Worm (Caenorhabditis elegans) whole organism, late embryonic: Measurements from ENCODE around the gene bgnt-1.3.

Experiments used
- C08G9.2 ChIP-seq: sonication (generic microtip); optimal IDR thresholded peaks from 2 replicates; lab custom pipeline; 2016; ENCODE audit warnings: mild to moderate bottlenecking, missing genetic modification characterization, moderate library complexity, missing compliant biosample characterization
- C38D4.7 ChIP-seq: fragments of 200-800 bp; sonication (Bioruptor generic); optimal IDR thresholded peaks from 2 replicates; lab custom pipeline; 2018; ENCODE audit warnings: mild to moderate bottlenecking, missing genetic modification characterization, moderate library complexity, missing compliant biosample characterization
- F13H6.1 ChIP-seq: sonication (generic microtip); optimal IDR thresholded peaks from 2 replicates; lab custom pipeline; 2016; ENCODE audit warnings: missing genetic modification characterization, missing compliant biosample characterization
- T23F11.4 ChIP-seq: fragments of 200-800 bp; sonication (Bioruptor generic); optimal IDR thresholded peaks from 2 replicates; lab custom pipeline; 2018; ENCODE audit warnings: mild to moderate bottlenecking, missing genetic modification characterization, missing compliant biosample characterization
- ahr-1 ChIP-seq: sonication (generic microtip); optimal IDR thresholded peaks from 2 replicates; lab custom pipeline; 2016; ENCODE audit warnings: missing genetic modification characterization, missing compliant biosample characterization
- ceh-14 ChIP-seq: sonication (generic microtip); optimal IDR thresholded peaks from 2 replicates; lab custom pipeline; 2016; ENCODE audit warnings: missing genotype, missing genetic modification characterization, missing compliant biosample characterization
- ceh-19 ChIP-seq: fragments of 200-800 bp; sonication (Bioruptor generic); optimal IDR thresholded peaks from 2 replicates; lab custom pipeline; 2018; ENCODE audit warnings: mild to moderate bottlenecking, missing genetic modification characterization, missing compliant biosample characterization
- ceh-2 ChIP-seq: sonication (generic microtip); optimal IDR thresholded peaks from 2 replicates; lab custom pipeline; 2016; ENCODE audit warnings: missing genotype, missing genetic modification characterization, missing compliant biosample characterization
- ceh-22 ChIP-seq: sonication (generic microtip); optimal IDR thresholded peaks from 2 replicates; lab custom pipeline; 2017; ENCODE audit warnings: missing biosample characterization, missing genetic modification characterization
- ceh-30 ChIP-seq: fragments of 150-350 bp; optimal IDR thresholded peaks from 2 replicates; lab custom pipeline; 2014; ENCODE audit warnings: missing biosample characterization, missing genetic modification characterization
- ceh-31 ChIP-seq: sonication (generic microtip); optimal IDR thresholded peaks from 2 replicates; lab custom pipeline; 2016; ENCODE audit warnings: missing genetic modification characterization, missing compliant biosample characterization
- ceh-6 ChIP-seq: fragments of 200-800 bp; sonication (Bioruptor generic); optimal IDR thresholded peaks from 2 replicates; lab custom pipeline; 2018; ENCODE audit warnings: mild to moderate bottlenecking, missing genetic modification characterization, missing compliant biosample characterization
- ceh-9 ChIP-seq: sonication (generic microtip); optimal IDR thresholded peaks from 2 replicates; lab custom pipeline; 2016; ENCODE audit warnings: mild to moderate bottlenecking, missing genetic modification characterization, inconsistent platforms, missing compliant biosample characterization
- dmd-4 ChIP-seq: sonication (generic microtip); optimal IDR thresholded peaks from 2 replicates; lab custom pipeline; 2016; ENCODE audit warnings: borderline replicate concordance, missing genetic modification characterization, missing compliant biosample characterization
- elt-4 ChIP-seq: sonication (generic microtip); optimal IDR thresholded peaks from 2 replicates; lab custom pipeline; 2016; ENCODE audit warnings: missing genetic modification characterization, missing compliant biosample characterization
- ets-4 ChIP-seq: sonication (generic microtip); optimal IDR thresholded peaks from 2 replicates; lab custom pipeline; 2016; ENCODE audit warnings: missing genetic modification characterization, missing compliant biosample characterization
- eyg-1 ChIP-seq: sonication (generic microtip); optimal IDR thresholded peaks from 2 replicates; lab custom pipeline; 2016; ENCODE audit warnings: missing genotype, missing genetic modification characterization, missing compliant biosample characterization
- fax-1 ChIP-seq: sonication (generic microtip); optimal IDR thresholded peaks from 2 replicates; lab custom pipeline; 2016; ENCODE audit warnings: missing genotype, missing genetic modification characterization, missing compliant biosample characterization
- fkh-10 ChIP-seq: fragments of 150-350 bp; optimal IDR thresholded peaks from 2 replicates; lab custom pipeline; 2014; ENCODE audit warnings: missing biosample characterization, missing genetic modification reagents, missing genetic modification characterization
- gmeb-2 ChIP-seq: sonication (generic microtip); optimal IDR thresholded peaks from 2 replicates; lab custom pipeline; 2016; ENCODE audit warnings: missing genetic modification characterization, inconsistent platforms, missing compliant biosample characterization
- hlh-30 ChIP-seq: sonication (generic microtip); optimal IDR thresholded peaks from 2 replicates; lab custom pipeline; 2017; ENCODE audit warnings: antibody characterized with exemption, missing genetic modification characterization, missing compliant biosample characterization; ENCODE audit not compliant: insufficient read depth
- lim-6 ChIP-seq: sonication (generic microtip); optimal IDR thresholded peaks from 2 replicates; lab custom pipeline; 2016; ENCODE audit warnings: missing genetic modification characterization, missing compliant biosample characterization
- lin-11 ChIP-seq: fragments of 200-800 bp; sonication (Bioruptor generic); optimal IDR thresholded peaks from 2 replicates; lab custom pipeline; 2018; ENCODE audit warnings: mild to moderate bottlenecking, missing genetic modification characterization, missing compliant biosample characterization
- madf-2 ChIP-seq: sonication (generic microtip); optimal IDR thresholded peaks from 2 replicates; lab custom pipeline; 2017; ENCODE audit warnings: missing genetic modification characterization, missing compliant biosample characterization
- nfya-1 ChIP-seq: sonication (generic microtip); optimal IDR thresholded peaks from 2 replicates; lab custom pipeline; 2017; ENCODE audit warnings: missing genetic modification characterization, mild to moderate bottlenecking, missing compliant biosample characterization, antibody characterized with exemption, moderate library complexity
- npax-4 ChIP-seq: sonication (generic microtip); optimal IDR thresholded peaks from 2 replicates; lab custom pipeline; 2016; ENCODE audit warnings: missing genetic modification characterization, missing compliant biosample characterization
- odd-2 ChIP-seq: sonication (generic microtip); optimal IDR thresholded peaks from 2 replicates; lab custom pipeline; 2017; ENCODE audit warnings: antibody characterized with exemption, mild to moderate bottlenecking, missing genetic modification characterization, missing compliant biosample characterization
- pag-3 ChIP-seq: sonication (generic microtip); optimal IDR thresholded peaks from 2 replicates; lab custom pipeline; 2016; ENCODE audit warnings: missing compliant biosample characterization, missing genetic modification characterization, borderline replicate concordance
- pha-2 ChIP-seq: sonication (generic microtip); optimal IDR thresholded peaks from 2 replicates; lab custom pipeline; 2017; ENCODE audit warnings: mild to moderate bottlenecking, missing genetic modification characterization, missing compliant biosample characterization
- pha-4 ChIP-seq: fragments of 150-350 bp; optimal IDR thresholded peaks from 2 replicates; lab custom pipeline; 2018; ENCODE audit warnings: missing biosample characterization, missing genetic modification reagents, missing genetic modification characterization
- pqm-1 ChIP-seq: sonication (generic microtip); optimal IDR thresholded peaks from 2 replicates; lab custom pipeline; 2016; ENCODE audit warnings: missing genetic modification characterization, missing compliant biosample characterization
- rnt-1 ChIP-seq: sonication (generic microtip); optimal IDR thresholded peaks from 2 replicates; lab custom pipeline; 2016; ENCODE audit warnings: missing genetic modification characterization, missing compliant biosample characterization
- tbx-2 ChIP-seq: sonication (generic microtip); optimal IDR thresholded peaks from 2 replicates; lab custom pipeline; 2016; ENCODE audit warnings: missing genetic modification characterization, missing compliant biosample characterization
- tbx-7 ChIP-seq: sonication (generic microtip); optimal IDR thresholded peaks from 2 replicates; lab custom pipeline; 2016; ENCODE audit warnings: missing genotype, missing genetic modification characterization, missing compliant biosample characterization
- ttx-3 ChIP-seq: sonication (generic microtip); optimal IDR thresholded peaks from 2 replicates; lab custom pipeline; 2016; ENCODE audit warnings: missing genetic modification reagents, missing genetic modification characterization, missing compliant biosample characterization

The bgnt-1.3 gene

ce11 chrV:16218972-16219757 is 37.1 kb downstream of the bgnt-1.3 start, which contains the start of gene glc-1:
Gene glc-1 (plus strand): TSS chrV:16219634.
- TF ChIP-seq gmeb-2 (tag; lab: Kevin White, UChicago) (no peak), C08G9.2 (tag; lab: Kevin White, UChicago) (no peak), hlh-30 (tag; lab: Kevin White, UChicago) (no peak), tbx-2 (tag; lab: Kevin White, UChicago) (no peak), ttx-3 (tag; lab: Kevin White, UChicago) (no peak), pqm-1 (tag; lab: Kevin White, UChicago) (no peak), ceh-19 (GFP tag; lab: Kevin White, UChicago) (no peak), F13H6.1 (no peak), C38D4.7 (GFP tag; lab: Kevin White, UChicago) (no peak), pha-4 (tag; lab: Kevin White, UChicago) (no peak), rnt-1 (tag; lab: Kevin White, UChicago) (no peak), lim-6 (tag; lab: Kevin White, UChicago) (no peak), T23F11.4 (GFP tag; lab: Kevin White, UChicago) (no peak), fkh-10 (GFP tag; lab: Kevin White, UChicago) (no peak), odd-2 (tag; lab: Kevin White, UChicago) (no peak), ceh-14 (no peak), ceh-2 (no peak), eyg-1 (no peak), npax-4 (no peak)

DNA sequence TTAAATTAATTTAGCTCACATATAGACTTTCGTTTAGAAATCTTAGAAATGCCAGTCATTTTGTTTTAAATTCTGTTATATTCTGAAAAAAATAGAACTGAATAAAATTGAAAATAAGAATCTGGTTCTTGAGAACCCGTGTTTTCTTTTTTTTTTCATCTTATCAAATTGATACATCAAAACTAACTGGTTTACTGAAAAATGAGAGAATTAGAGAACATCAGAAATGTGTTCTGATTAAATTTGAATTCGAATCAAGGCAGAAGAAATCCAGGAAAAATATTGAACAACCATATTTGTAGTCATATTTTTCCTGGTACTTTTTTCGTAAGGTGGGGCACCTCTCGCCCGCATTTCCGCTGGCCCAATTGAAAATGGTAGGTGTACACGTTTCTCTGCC is 37.8 kb downstream of the bgnt-1.3 start, which contains the start of gene F11A5.15:
F11A5.15 (minus strand) TSS at position 101 of the 400 bp plus-strand sequence.
- TF ChIP-seq ceh-14 (no peak), ceh-9 (tag; lab: Kevin White, UChicago) (no peak), nfya-1 (no peak), pha-2 (tag; lab: Kevin White, UChicago) (no peak), ceh-31 (no peak), lim-6 (tag; lab: Kevin White, UChicago) (no peak), elt-4 (tag; lab: Kevin White, UChicago) (no peak), ceh-30 (tag; lab: Kevin White, UChicago) (no peak), ttx-3 (tag; lab: Kevin White, UChicago) (no peak), F13H6.1 (no peak), ets-4 (tag; lab: Kevin White, UChicago) (no peak), fax-1 (tag; lab: Kevin White, UChicago) (no peak), dmd-4 (tag; lab: Kevin White, UChicago) (no peak), lin-11 (tag; lab: Kevin White, UChicago) (no peak), ceh-6 (GFP tag; lab: Kevin White, UChicago) (no peak), tbx-7 (tag; lab: Kevin White, UChicago) (no peak), ahr-1 (no peak), pag-3 (tag; lab: Kevin White, UChicago) (no peak)

- no peak for TF ChIP-seq ceh-31
- no peak for TF ChIP-seq ceh-19 (GFP tag; lab: Kevin White, UChicago)
- no peak for TF ChIP-seq ceh-22 (tag; lab: Kevin White, UChicago)
Observed at ce11 chrV:16214505-16214904, 41.8 kb downstream of the bgnt-1.3 start, which contains the start of gene F11A5.9. Gene F11A5.9 (plus strand): TSS chrV:16214890.

ce11 chrV:16213323-16213722 is 43.0 kb downstream of the bgnt-1.3 start:
- no peak for TF ChIP-seq madf-2
- no peak for TF ChIP-seq ceh-31
